Fruit fly (Drosophila melanogaster) whole organism, adult: Measurements from ENCODE around the gene CG2126.

Experiments used
- CG11617 ChIP-seq: fragments of 200-800 bp; sonication (Bioruptor generic); optimal IDR thresholded peaks from 2 replicates; lab custom pipeline; 2017; ENCODE audit warnings: mild to moderate bottlenecking, missing biosample characterization, missing genetic modification reagents, missing genetic modification characterization
- CG12768 ChIP-seq: fragments of 200-800 bp; sonication (Bioruptor generic); optimal IDR thresholded peaks from 2 replicates; lab custom pipeline; 2017; ENCODE audit warnings: missing biosample characterization, missing genetic modification characterization, mild to moderate bottlenecking, moderate library complexity, missing genetic modification reagents
- CG14711 ChIP-seq: fragments of 200-800 bp; sonication (Bioruptor generic); optimal IDR thresholded peaks from 2 replicates; lab custom pipeline; 2018; ENCODE audit warnings: missing biosample characterization, mild to moderate bottlenecking, missing genetic modification characterization, moderate library complexity
- CG1620 ChIP-seq: fragments of 200-800 bp; sonication (Bioruptor generic); optimal IDR thresholded peaks from 2 replicates; lab custom pipeline; 2016; ENCODE audit warnings: missing biosample characterization, missing genetic modification characterization
- CG33017 ChIP-seq: fragments of 200-800 bp; sonication (Bioruptor generic); optimal IDR thresholded peaks from 2 replicates; lab custom pipeline; 2018; ENCODE audit warnings: missing biosample characterization, mild to moderate bottlenecking, missing genetic modification characterization, moderate library complexity
- CG5204 ChIP-seq: fragments of 200-800 bp; sonication (Bioruptor generic); optimal IDR thresholded peaks from 2 replicates; lab custom pipeline; 2016; ENCODE audit warnings: missing biosample characterization, missing genetic modification characterization
- CG7045 ChIP-seq: fragments of 200-800 bp; sonication (Bioruptor generic); optimal IDR thresholded peaks from 2 replicates; lab custom pipeline; 2017; ENCODE audit warnings: missing biosample characterization, mild to moderate bottlenecking, missing genetic modification characterization
- CG7101 ChIP-seq: fragments of 200-800 bp; sonication (Bioruptor generic); optimal IDR thresholded peaks from 2 replicates; lab custom pipeline; 2018; ENCODE audit warnings: missing biosample characterization, mild to moderate bottlenecking, missing genetic modification characterization, moderate library complexity
- Clk ChIP-seq: fragments of 200-800 bp; sonication (Bioruptor generic); optimal IDR thresholded peaks from 2 replicates; lab custom pipeline; 2017; ENCODE audit warnings: missing biosample characterization, missing genetic modification characterization
- Crg-1 ChIP-seq: fragments of 200-800 bp; sonication (Bioruptor generic); optimal IDR thresholded peaks from 2 replicates; lab custom pipeline; 2016; ENCODE audit warnings: missing biosample characterization, missing genetic modification characterization
- Hr96 ChIP-seq: fragments of 200-800 bp; sonication (Bioruptor generic); optimal IDR thresholded peaks from 2 replicates; lab custom pipeline; 2016; ENCODE audit warnings: missing biosample characterization, missing genetic modification characterization
- Mnt ChIP-seq: fragments of 200-800 bp; sonication (Bioruptor generic); optimal IDR thresholded peaks from 2 replicates; lab custom pipeline; 2016; ENCODE audit warnings: missing biosample characterization, mild to moderate bottlenecking, missing genetic modification characterization
- bab1 ChIP-seq: fragments of 200-800 bp; sonication (Bioruptor generic); optimal IDR thresholded peaks from 3 replicates; lab custom pipeline; 2019; ENCODE audit warnings: missing biosample characterization, mild to moderate bottlenecking, missing genetic modification characterization, moderate library complexity
- cic ChIP-seq: fragments of 200-800 bp; sonication (Bioruptor generic); optimal IDR thresholded peaks from 2 replicates; lab custom pipeline; 2017; ENCODE audit warnings: missing biosample characterization, mild to moderate bottlenecking, missing genetic modification characterization, moderate library complexity
- cnc ChIP-seq, 2 experiments: fragments of >200 bp; optimal IDR thresholded peaks; 2 replicates each; lab custom pipeline; 2017
- kay ChIP-seq: fragments of 200-800 bp; sonication (Bioruptor generic); peaks from one replicate; lab custom pipeline; 2016; ENCODE audit warnings: missing biosample characterization, missing genetic modification characterization, borderline replicate concordance
- ovo ChIP-seq: fragments of 200-800 bp; sonication (Bioruptor generic); optimal IDR thresholded peaks from 2 replicates; lab custom pipeline; 2016; ENCODE audit warnings: missing biosample characterization, missing genetic modification characterization
- pad ChIP-seq: fragments of 200-800 bp; sonication (Bioruptor generic); optimal IDR thresholded peaks from 3 replicates; lab custom pipeline; 2017; ENCODE audit warnings: missing biosample characterization, missing genetic modification characterization, mild to moderate bottlenecking, moderate library complexity, missing genetic modification reagents
- tj ChIP-seq: fragments of 200-800 bp; sonication (Bioruptor generic); optimal IDR thresholded peaks from 3 replicates; lab custom pipeline; 2017; ENCODE audit warnings: missing biosample characterization, mild to moderate bottlenecking, missing genetic modification characterization, moderate library complexity
- toe ChIP-seq: fragments of 200-800 bp; sonication (Bioruptor generic); optimal IDR thresholded peaks from 2 replicates; lab custom pipeline; 2016; ENCODE audit warnings: missing biosample characterization, missing genetic modification characterization

The CG2126 gene

DNA sequence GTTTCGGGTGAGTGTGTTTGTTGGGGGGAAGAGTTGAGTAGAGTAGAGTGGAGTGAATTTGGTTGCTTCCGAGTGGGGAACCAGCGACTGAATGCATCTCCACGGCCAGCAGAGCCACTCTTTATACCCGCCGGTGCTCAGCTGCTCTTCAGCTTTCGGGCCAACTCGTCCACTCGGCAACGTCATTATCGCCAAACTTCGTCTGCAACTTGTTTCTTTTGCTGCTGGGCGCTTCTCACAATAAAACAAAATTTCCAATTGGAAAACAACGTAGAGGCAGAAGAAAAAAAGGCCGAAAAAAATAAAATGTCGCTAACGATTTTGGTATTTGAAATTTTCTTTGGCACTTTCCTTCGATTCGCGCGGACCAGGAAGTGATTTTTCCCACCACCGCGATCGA is 11.8 kb downstream of the CG2126 start, which contains the start of gene CG2150:
CG2150 (minus strand) TSS at position 101 of the 400 bp plus-strand sequence.
- TF ChIP-seq cnc (optimal IDR thresholded peaks at IDR 0.05; lab: Kevin White, UChicago) (no peak), CG1620 (GFP tag; lab: Kevin White, UChicago) (no peak), pad (GFP tag; lab: Kevin White, UChicago) (no peak), kay (no peak), CG12768 (GFP tag; lab: Kevin White, UChicago) (no peak), CG14711 (tag; lab: Kevin White, UChicago) (no peak), CG5204 (GFP tag; lab: Kevin White, UChicago) (no peak), Crg-1 (GFP tag; lab: Kevin White, UChicago) (no peak), ovo (GFP tag; lab: Kevin White, UChicago) (no peak), CG7045 (GFP tag; lab: Kevin White, UChicago) (no peak), Mnt (no peak), bab1 (GFP tag; lab: Kevin White, UChicago) (no peak), CG33017 (tag; lab: Kevin White, UChicago) (no peak), toe (GFP tag; lab: Kevin White, UChicago) (no peak), CG11617 (GFP tag; lab: Kevin White, UChicago) (no peak), Hr96 (GFP tag; lab: Kevin White, UChicago) (no peak)

- TF ChIP-seq bab1 (GFP tag; lab: Kevin White, UChicago) = no peak
- no peak for TF ChIP-seq Mnt
- no peak for TF ChIP-seq CG1620 (GFP tag; lab: Kevin White, UChicago)
- TF ChIP-seq toe (GFP tag; lab: Kevin White, UChicago) = no peak
- no peak for TF ChIP-seq ovo (GFP tag; lab: Kevin White, UChicago)
- no peak for TF ChIP-seq Hr96 (GFP tag; lab: Kevin White, UChicago)
- TF ChIP-seq CG12768 (GFP tag; lab: Kevin White, UChicago) = no peak
- TF ChIP-seq CG11617 (GFP tag; lab: Kevin White, UChicago) = no peak
- TF ChIP-seq CG7101 (tag; lab: Kevin White, UChicago) = no peak
- TF ChIP-seq Clk = no peak
- no peak for TF ChIP-seq cic (GFP tag; lab: Kevin White, UChicago)
- TF ChIP-seq kay = no peak
- TF ChIP-seq CG7045 (GFP tag; lab: Kevin White, UChicago) = no peak
- no peak for TF ChIP-seq CG5204 (GFP tag; lab: Kevin White, UChicago)
- TF ChIP-seq pad (GFP tag; lab: Kevin White, UChicago) = no peak
- no peak for TF ChIP-seq CG33017 (tag; lab: Kevin White, UChicago)
- no peak for TF ChIP-seq tj (GFP tag; lab: Kevin White, UChicago)
- TF ChIP-seq CG14711 (tag; lab: Kevin White, UChicago) = no peak
These were observed 13.8 kb downstream of the CG2126 start for dm6 chr3R:31762672-31763071.

DNA sequence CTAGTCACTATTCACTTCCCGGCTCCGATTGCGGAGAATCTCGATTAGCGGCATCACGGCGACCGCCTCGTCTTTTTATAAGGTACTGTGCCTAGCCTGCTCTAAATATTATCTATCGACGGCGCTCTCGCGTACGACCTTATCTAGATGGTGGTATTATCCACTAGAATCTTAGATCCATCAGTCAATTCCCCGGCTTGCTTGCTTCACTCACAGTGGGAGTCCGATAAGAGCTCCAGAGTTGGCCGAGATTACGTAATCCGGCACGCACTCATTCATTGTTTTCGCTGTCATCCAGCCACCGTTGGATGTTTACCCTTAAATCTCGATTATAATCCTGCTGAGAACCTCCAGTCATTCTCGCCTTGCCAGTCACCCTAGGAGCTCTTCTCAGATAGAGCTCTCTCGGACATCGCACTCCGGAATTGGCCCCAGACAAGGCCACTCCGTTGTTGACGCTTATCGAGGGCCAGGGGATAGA is 14.9 kb downstream of the CG2126 start, which contains the start of gene Smvt:
Smvt (minus strand) TSS at position 51 of the 481 bp plus-strand sequence.
- no peak for TF ChIP-seq CG14711 (tag; lab: Kevin White, UChicago)
- TF ChIP-seq cic (GFP tag; lab: Kevin White, UChicago) = peak; percentile 83
- TF ChIP-seq CG7045 (GFP tag; lab: Kevin White, UChicago) = no peak
- TF ChIP-seq cnc (optimal IDR thresholded peaks at IDR 0.05; lab: Kevin White, UChicago) = peak in 1 of 2 experiments; percentile 13
- TF ChIP-seq ovo (GFP tag; lab: Kevin White, UChicago) = no peak

- TF ChIP-seq kay (peak; percentile 17), CG11617 (GFP tag; lab: Kevin White, UChicago) (no peak)
These were observed 17.8 kb downstream of the CG2126 start, which contains the start of gene CG2187 for dm6 chr3R:31758587-31759167. TSS of gene CG2187 (minus strand) at chr3R:31758637.

dm6 chr3R:31754605-31755004 is 21.8 kb downstream of the CG2126 start, which contains the start of gene salt:
TSS of gene salt (minus strand) at chr3R:31754705.
- TF ChIP-seq CG7045 (GFP tag; lab: Kevin White, UChicago) (no peak), CG33017 (tag; lab: Kevin White, UChicago) (no peak), CG12768 (GFP tag; lab: Kevin White, UChicago) (no peak), CG5204 (GFP tag; lab: Kevin White, UChicago) (no peak), bab1 (GFP tag; lab: Kevin White, UChicago) (no peak), Crg-1 (GFP tag; lab: Kevin White, UChicago) (no peak), tj (GFP tag; lab: Kevin White, UChicago) (no peak), CG7101 (tag; lab: Kevin White, UChicago) (no peak), cnc (optimal IDR thresholded peaks at IDR 0.05; lab: Kevin White, UChicago) (no peak), Clk (no peak), CG11617 (GFP tag; lab: Kevin White, UChicago) (no peak), CG1620 (GFP tag; lab: Kevin White, UChicago) (no peak), kay (no peak), Hr96 (GFP tag; lab: Kevin White, UChicago) (no peak), CG14711 (tag; lab: Kevin White, UChicago) (no peak), cic (GFP tag; lab: Kevin White, UChicago) (no peak), ovo (GFP tag; lab: Kevin White, UChicago) (no peak), Mnt (no peak), pad (GFP tag; lab: Kevin White, UChicago) (no peak)
